Fruit fly (Drosophila melanogaster) Kc167 (cell line): ENCODE measurements around the gene CG11816.

Source experiments
- Sin3A ChIP-seq: fragments of >200 bp; optimal IDR thresholded peaks from 2 replicates; lab custom pipeline; 2018; ENCODE audit warnings: missing external identifiers
- h ChIP-seq: fragments of >200 bp; optimal IDR thresholded peaks from 3 replicates; lab custom pipeline; 2018; ENCODE audit warnings: missing external identifiers
- insv ChIP-seq: fragments of >200 bp; optimal IDR thresholded peaks from 3 replicates; lab custom pipeline; 2018; ENCODE audit warnings: missing external identifiers
- psq ChIP-seq: fragments of >200 bp; optimal IDR thresholded peaks from 2 replicates; lab custom pipeline; 2017; ENCODE audit warnings: missing external identifiers
- ttk ChIP-seq: sonication (Bioruptor generic); optimal IDR thresholded peaks from 2 replicates; lab custom pipeline; 2017; ENCODE audit warnings: missing external identifiers

DNA sequence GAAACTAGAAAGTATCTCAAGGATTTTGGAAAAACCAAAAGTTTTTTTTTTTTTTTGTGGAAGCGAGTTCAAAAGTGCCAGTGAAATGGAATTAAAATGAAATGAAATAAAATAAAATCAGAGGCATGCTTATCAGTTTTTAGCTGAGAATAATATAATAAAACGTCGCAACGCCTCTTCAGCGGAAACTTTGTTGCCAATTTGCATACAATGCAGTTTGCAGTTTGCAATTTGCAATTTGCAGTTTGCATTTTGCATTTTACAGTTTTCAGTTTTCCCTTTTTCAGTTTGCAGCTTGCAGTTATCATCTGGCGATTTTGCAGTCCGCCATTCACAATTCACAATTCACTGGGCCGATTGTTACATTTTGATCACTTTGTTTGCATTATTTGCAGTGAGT, 13.2 kb upstream of the CG11816 start:
- TF ChIP-seq insv (lab: Kevin White, UChicago) (no peak), Sin3A (lab: Kevin White, UChicago) (no peak), ttk (lab: Kevin White, UChicago) (no peak), h (lab: Kevin White, UChicago) (no peak), psq (lab: Kevin White, UChicago) (no peak)
